Worm (Caenorhabditis elegans) whole organism, L4/young adult: ENCODE results near the gene ZK652.8.

ENCODE experiments used
- W03F9.2 ChIP-seq: fragments of 150-350 bp; optimal IDR thresholded peaks from 2 replicates; lab custom pipeline; 2014; ENCODE audit warnings: missing biosample characterization, missing genetic modification characterization
- him-1 ChIP-seq: sonication (generic microtip); optimal IDR thresholded peaks from 2 replicates; lab custom pipeline; 2016; ENCODE audit warnings: missing genotype, missing genetic modification reagents, missing genetic modification characterization, missing compliant biosample characterization

DNA sequence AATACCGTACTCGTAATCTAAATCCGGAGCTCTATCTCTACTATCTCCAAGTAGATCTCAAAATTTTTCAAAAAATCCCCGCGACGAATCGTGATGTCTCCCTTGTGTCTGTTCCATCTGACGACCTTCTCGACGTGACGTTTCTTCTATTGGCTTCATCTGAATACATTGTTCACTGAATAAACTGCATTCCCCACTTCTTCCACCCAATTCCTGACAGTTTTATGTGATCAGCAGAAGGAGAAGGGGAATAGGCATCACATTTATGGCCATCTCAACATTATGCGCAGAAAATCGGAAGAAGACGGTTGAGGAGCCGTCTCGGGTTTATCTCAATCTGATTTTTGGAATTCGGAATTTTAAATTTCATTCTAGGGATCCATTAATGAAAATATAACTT, 24.5 kb downstream of the ZK652.8 start:
- TF ChIP-seq W03F9.2 (tag; lab: Kevin White, UChicago): no peak
- no peak for TF ChIP-seq him-1 (tag; lab: Kevin White, UChicago)
